Fruit fly (Drosophila melanogaster) whole organism, embryonic: ENCODE results near the gene Trf.

Source experiments
- Adf1 ChIP-seq: fragments of 200-800 bp; sonication (Bioruptor generic); IDR thresholded peaks from 2 replicates; pipeline ENCODE4 v1.3.6; 2022; ENCODE audit warnings: missing biosample characterization, missing genetic modification characterization
- B-H1 ChIP-seq: fragments of 200-800 bp; sonication (Bioruptor generic); IDR thresholded peaks from 3 replicates; pipeline ENCODE4 v1.3.6; 2022; ENCODE audit warnings: missing biosample characterization, missing genetic modification characterization
- C15 ChIP-seq: fragments of 200-800 bp; sonication (Bioruptor generic); IDR thresholded peaks from 3 replicates; pipeline ENCODE4 v1.3.6; 2022; ENCODE audit warnings: missing biosample characterization, missing genetic modification characterization
- CG10147 ChIP-seq: fragments of 200-800 bp; sonication (Bioruptor generic); optimal IDR thresholded peaks from 2 replicates; lab custom pipeline; 2019; ENCODE audit warnings: missing biosample characterization, mild to moderate bottlenecking, missing genetic modification characterization, moderate library complexity
- CG10654 ChIP-seq: fragments of 200-800 bp; sonication (Bioruptor generic); optimal IDR thresholded peaks from 2 replicates; lab custom pipeline; 2016; ENCODE audit warnings: missing biosample characterization, missing genetic modification characterization
- CG10959 ChIP-seq: fragments of 200-800 bp; sonication (Bioruptor generic); IDR thresholded peaks from 2 replicates; pipeline ENCODE4 v1.3.6; 2022; ENCODE audit warnings: missing biosample characterization, missing genetic modification characterization
- CG11398 ChIP-seq: fragments of 200-800 bp; sonication (Bioruptor generic); optimal IDR thresholded peaks from 2 replicates; lab custom pipeline; 2016; ENCODE audit warnings: missing biosample characterization, missing genetic modification characterization
- CG11695 ChIP-seq: fragments of 200-800 bp; sonication (Bioruptor generic); IDR thresholded peaks from 3 replicates; pipeline ENCODE4 v1.3.6; 2022; ENCODE audit warnings: missing biosample characterization, missing genetic modification characterization
- CG12744 ChIP-seq: fragments of 200-800 bp; sonication (Bioruptor generic); optimal IDR thresholded peaks from 2 replicates; lab custom pipeline; 2016; ENCODE audit warnings: missing biosample characterization, missing genetic modification characterization
- CG13624 ChIP-seq: fragments of 200-800 bp; sonication (Bioruptor generic); optimal IDR thresholded peaks from 2 replicates; lab custom pipeline; 2016; ENCODE audit warnings: missing biosample characterization, missing genetic modification characterization
- CG14667 ChIP-seq: fragments of 200-800 bp; sonication (Bioruptor generic); IDR thresholded peaks from 2 replicates; pipeline ENCODE4 v1.3.6; 2022; ENCODE audit warnings: missing biosample characterization, missing genetic modification characterization
- CG16863 ChIP-seq: fragments of 200-800 bp; sonication (Bioruptor generic); optimal IDR thresholded peaks from 3 replicates; lab custom pipeline; 2016; ENCODE audit warnings: missing biosample characterization, missing genetic modification characterization
- CG2129 ChIP-seq: fragments of 200-800 bp; sonication (Bioruptor generic); IDR thresholded peaks from 2 replicates; pipeline ENCODE4 v1.3.6; 2022; ENCODE audit warnings: missing biosample characterization, missing genetic modification characterization; ENCODE audit not compliant: partially characterized antibody
- CG30020 ChIP-seq: fragments of 200-800 bp; optimal IDR thresholded peaks from 2 replicates; lab custom pipeline; 2019; ENCODE audit warnings: missing biosample characterization, mild to moderate bottlenecking, missing genetic modification characterization, moderate library complexity
- CG32772 ChIP-seq: fragments of 200-800 bp; sonication (Bioruptor generic); IDR thresholded peaks from 2 replicates; pipeline ENCODE4 v1.3.6; 2022; ENCODE audit warnings: missing biosample characterization, missing genetic modification characterization
- CG4282 ChIP-seq: fragments of 200-800 bp; sonication (Bioruptor generic); optimal IDR thresholded peaks from 2 replicates; lab custom pipeline; 2016; ENCODE audit warnings: missing biosample characterization, missing genetic modification characterization
- CG7745 ChIP-seq: fragments of 200-800 bp; sonication (Bioruptor generic); optimal IDR thresholded peaks from 2 replicates; lab custom pipeline; 2018; ENCODE audit warnings: missing biosample characterization, mild to moderate bottlenecking, missing genetic modification characterization, moderate library complexity
- CG8359 ChIP-seq: fragments of 200-800 bp; sonication (Bioruptor generic); optimal IDR thresholded peaks from 2 replicates; lab custom pipeline; 2017; ENCODE audit warnings: missing biosample characterization, mild to moderate bottlenecking, missing genetic modification characterization, borderline replicate concordance
- CG9215 ChIP-seq: fragments of 200-800 bp; sonication (Bioruptor generic); IDR thresholded peaks from 2 replicates; pipeline ENCODE4 v1.3.6; 2022; ENCODE audit warnings: missing biosample characterization, missing genetic modification characterization
- CG9876 ChIP-seq: fragments of 200-800 bp; sonication (Bioruptor generic); optimal IDR thresholded peaks from 2 replicates; lab custom pipeline; 2016; ENCODE audit warnings: missing biosample characterization, missing genetic modification characterization
- Dek ChIP-seq: fragments of 200-800 bp; sonication (Bioruptor generic); optimal IDR thresholded peaks from 3 replicates; lab custom pipeline; 2019; ENCODE audit warnings: missing biosample characterization, mild to moderate bottlenecking, missing genetic modification characterization, moderate library complexity
- E2f2 ChIP-seq: fragments of 200-800 bp; sonication (Bioruptor generic); IDR thresholded peaks from 2 replicates; pipeline ENCODE4 v1.3.6; 2022; ENCODE audit warnings: missing biosample characterization, missing genetic modification characterization
- H2.0 ChIP-seq: fragments of 200-800 bp; sonication (Bioruptor generic); IDR thresholded peaks from 2 replicates; pipeline ENCODE4 v1.3.6; 2022; ENCODE audit warnings: missing biosample characterization, missing genetic modification characterization
- Med ChIP-seq: fragments of 200-800 bp; sonication (Bioruptor generic); peaks from one replicate; lab custom pipeline; 2016; ENCODE audit warnings: missing biosample characterization, missing genetic modification characterization, mild to moderate bottlenecking, inconsistent platforms, moderate library complexity
- Myb ChIP-seq: fragments of 200-800 bp; sonication (Bioruptor generic); optimal IDR thresholded peaks from 2 replicates; lab custom pipeline; 2016; ENCODE audit warnings: missing biosample characterization, missing genetic modification characterization
- NC2α ChIP-seq: fragments of 200-800 bp; sonication (Bioruptor generic); optimal IDR thresholded peaks from 2 replicates; lab custom pipeline; 2016; ENCODE audit warnings: missing biosample characterization, missing genetic modification characterization
- Scr ChIP-seq: fragments of 200-800 bp; sonication (Bioruptor generic); IDR thresholded peaks from 2 replicates; pipeline ENCODE4 v1.3.6; 2022; ENCODE audit warnings: missing biosample characterization, missing genetic modification characterization; ENCODE audit not compliant: partially characterized antibody
- YL-1 ChIP-seq: fragments of 200-800 bp; sonication (Bioruptor generic); optimal IDR thresholded peaks from 3 replicates; lab custom pipeline; 2017; ENCODE audit warnings: missing biosample characterization, mild to moderate bottlenecking, missing genetic modification characterization
- abd-A ChIP-seq: fragments of 200-800 bp; sonication (Bioruptor generic); optimal IDR thresholded peaks from 3 replicates; lab custom pipeline; 2019; ENCODE audit warnings: missing biosample characterization, mild to moderate bottlenecking, missing genetic modification characterization, moderate library complexity
- ap ChIP-seq: fragments of 200-800 bp; sonication (Bioruptor generic); IDR thresholded peaks from 2 replicates; pipeline ENCODE4 v1.3.6; 2022; ENCODE audit warnings: missing biosample characterization, missing genetic modification characterization
- caup ChIP-seq: fragments of 200-800 bp; sonication (Bioruptor generic); optimal IDR thresholded peaks from 3 replicates; lab custom pipeline; 2017; ENCODE audit warnings: missing biosample characterization, mild to moderate bottlenecking, missing genetic modification characterization, moderate library complexity; ENCODE audit not compliant: severe bottlenecking
- chn ChIP-seq: fragments of 200-800 bp; sonication (Bioruptor generic); optimal IDR thresholded peaks from 2 replicates; lab custom pipeline; 2016; ENCODE audit warnings: missing biosample characterization, missing genetic modification characterization
- crol ChIP-seq: fragments of 200-800 bp; sonication (Bioruptor generic); IDR thresholded peaks from 2 replicates; pipeline ENCODE4 v1.3.6; 2022; ENCODE audit warnings: missing biosample characterization, missing genetic modification characterization
- dysf ChIP-seq: fragments of 200-800 bp; sonication (Bioruptor generic); IDR thresholded peaks from 3 replicates; pipeline ENCODE4 v1.3.6; 2022; ENCODE audit warnings: missing biosample characterization, missing genetic modification characterization
- emc ChIP-seq: fragments of 200-800 bp; sonication (Bioruptor generic); optimal IDR thresholded peaks from 2 replicates; lab custom pipeline; 2016; ENCODE audit warnings: missing biosample characterization, missing genetic modification characterization
- eyg ChIP-seq: fragments of 200-800 bp; sonication (Bioruptor generic); optimal IDR thresholded peaks from 3 replicates; lab custom pipeline; 2016; ENCODE audit warnings: missing biosample characterization, missing genetic modification characterization
- ftz-f1 ChIP-seq: fragments of 200-800 bp; sonication (Bioruptor generic); optimal IDR thresholded peaks from 2 replicates; lab custom pipeline; 2016; ENCODE audit warnings: missing biosample characterization, missing genetic modification characterization
- gcm2 ChIP-seq: fragments of 200-800 bp; sonication (Bioruptor generic); optimal IDR thresholded peaks from 2 replicates; lab custom pipeline; 2016; ENCODE audit warnings: missing biosample characterization, missing genetic modification characterization
- gfzf ChIP-seq: fragments of 200-800 bp; sonication (Bioruptor generic); optimal IDR thresholded peaks from 2 replicates; lab custom pipeline; 2016; ENCODE audit warnings: missing biosample characterization, mild to moderate bottlenecking, missing genetic modification characterization, moderate library complexity
- hb ChIP-seq: fragments of 200-800 bp; sonication (Bioruptor generic); IDR thresholded peaks from 3 replicates; pipeline ENCODE4 v1.3.6; 2022; ENCODE audit warnings: missing biosample characterization, missing genetic modification characterization; ENCODE audit not compliant: partially characterized antibody
- jigr1 ChIP-seq: fragments of 200-800 bp; sonication (Bioruptor generic); IDR thresholded peaks from 3 replicates; pipeline ENCODE4 v1.3.6; 2022; ENCODE audit warnings: missing biosample characterization, missing genetic modification characterization
- lmd ChIP-seq: fragments of 200-800 bp; sonication (Bioruptor generic); IDR thresholded peaks from 2 replicates; pipeline ENCODE4 v1.3.6; 2022; ENCODE audit warnings: missing biosample characterization, missing genetic modification characterization
- nerfin-1 ChIP-seq: fragments of 200-800 bp; sonication (Bioruptor generic); optimal IDR thresholded peaks from 3 replicates; lab custom pipeline; 2019; ENCODE audit warnings: missing biosample characterization, mild to moderate bottlenecking, missing genetic modification characterization, moderate library complexity
- odd ChIP-seq: fragments of 200-800 bp; sonication (Bioruptor generic); optimal IDR thresholded peaks from 2 replicates; lab custom pipeline; 2017; ENCODE audit warnings: missing biosample characterization, mild to moderate bottlenecking, missing genetic modification characterization
- pb ChIP-seq: fragments of 200-800 bp; sonication (Bioruptor generic); optimal IDR thresholded peaks from 3 replicates; lab custom pipeline; 2016; ENCODE audit warnings: missing biosample characterization, missing genetic modification characterization
- pzg ChIP-seq: fragments of 200-800 bp; sonication (Bioruptor generic); optimal IDR thresholded peaks from 3 replicates; lab custom pipeline; 2018; ENCODE audit warnings: missing biosample characterization, mild to moderate bottlenecking, missing genetic modification characterization, moderate library complexity
- row ChIP-seq: fragments of 200-800 bp; sonication (Bioruptor generic); IDR thresholded peaks from 3 replicates; pipeline ENCODE4 v1.3.6; 2022; ENCODE audit warnings: missing biosample characterization, missing genetic modification characterization
- run ChIP-seq: fragments of 200-800 bp; sonication (Bioruptor generic); optimal IDR thresholded peaks from 3 replicates; lab custom pipeline; 2018; ENCODE audit warnings: missing biosample characterization, mild to moderate bottlenecking, missing genetic modification characterization
- trem ChIP-seq: fragments of 200-800 bp; optimal IDR thresholded peaks from 3 replicates; lab custom pipeline; 2019; ENCODE audit warnings: missing biosample characterization, mild to moderate bottlenecking, missing genetic modification characterization, moderate library complexity
- tx ChIP-seq: fragments of 200-800 bp; sonication (Bioruptor generic); optimal IDR thresholded peaks from 2 replicates; lab custom pipeline; 2016; ENCODE audit warnings: missing biosample characterization, missing genetic modification characterization

Trf gene

DNA sequence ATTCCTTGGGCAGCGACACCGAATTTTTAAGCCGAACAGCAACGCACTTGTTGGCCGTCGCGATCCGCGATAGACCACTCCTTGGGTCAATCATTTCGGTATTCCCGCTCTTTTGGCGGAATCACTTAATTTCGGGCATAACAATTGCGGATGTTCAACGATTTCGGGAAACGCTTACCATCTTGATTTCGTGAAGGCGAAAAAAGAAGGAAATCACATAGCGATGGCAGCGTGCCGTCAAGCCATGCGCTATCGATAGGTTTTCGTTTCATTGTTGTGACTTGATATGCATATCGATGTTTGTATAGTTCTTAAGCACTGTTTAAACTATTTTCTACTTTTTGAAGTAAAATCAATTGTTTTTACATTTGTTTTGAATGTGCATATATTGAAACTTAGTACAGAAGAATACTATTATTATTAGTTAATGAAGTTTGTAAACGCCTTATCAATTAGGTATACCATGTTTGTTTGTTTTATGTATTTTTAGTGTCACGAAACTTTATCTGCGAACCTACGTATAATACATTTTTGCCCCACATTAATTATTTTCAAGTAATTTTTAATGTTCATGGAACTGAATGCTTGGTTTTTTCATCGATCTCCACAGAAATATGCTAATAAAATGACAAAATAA is 29.9 kb upstream of the Trf start, which contains the start of gene RpL36A (continued):
- peak; percentile 75 for TF ChIP-seq pzg
- TF ChIP-seq H2.0 (GFP tag; lab: Robert Waterston, UW): no peak; the same call in 1 of the 2 replicates
- peak; percentile 47 for TF ChIP-seq gcm2 (GFP tag; lab: Kevin White, UChicago)
- TF ChIP-seq Adf1 (GFP tag; lab: Robert Waterston, UW): peak; percentile 22; the same call in 1 of the 2 replicates
- peak; percentile 71 for TF ChIP-seq CG9876 (GFP tag; lab: Kevin White, UChicago)
- no peak; the same call in 2 of the 3 replicates for TF ChIP-seq CG11695 (GFP tag; lab: Robert Waterston, UW)
- TF ChIP-seq ftz-f1 (GFP tag; lab: Kevin White, UChicago): no peak
- TF ChIP-seq eyg (GFP tag; lab: Kevin White, UChicago): peak; percentile 49
- no peak for TF ChIP-seq gfzf (GFP tag; lab: Kevin White, UChicago)
- no peak; the same call in 1 of the 2 replicates for TF ChIP-seq CG10959 (GFP tag; lab: Robert Waterston, UW)
- TF ChIP-seq CG13624 (GFP tag; lab: Kevin White, UChicago): peak; percentile 60
- TF ChIP-seq pb (GFP tag; lab: Kevin White, UChicago): peak; percentile 34
- 0 out of 3 replicates have a peak, but pooled peaks have one; percentile 11 for TF ChIP-seq C15 (GFP tag; lab: Robert Waterston, UW)
- TF ChIP-seq Myb (GFP tag; lab: Kevin White, UChicago): no peak
- TF ChIP-seq jigr1: no peak
- peak; percentile 62 for TF ChIP-seq caup
- TF ChIP-seq CG14667 (GFP tag; lab: Robert Waterston, UW): no peak
- TF ChIP-seq ap (GFP tag; lab: Robert Waterston, UW): no peak
- peak; percentile 87 for TF ChIP-seq Scr (GFP tag; lab: Robert Waterston, UW)
- no peak for TF ChIP-seq run (tag; lab: Kevin White, UChicago)
- TF ChIP-seq Med (GFP tag; lab: Kevin White, UChicago): peak; percentile 94
- TF ChIP-seq hb (GFP tag; lab: Robert Waterston, UW): peak; percentile 84
- peak; percentile 74 for TF ChIP-seq row (GFP tag; lab: Robert Waterston, UW)
- TF ChIP-seq emc: peak; percentile 30
- TF ChIP-seq CG16863 (GFP tag; lab: Kevin White, UChicago): no peak
- no peak for TF ChIP-seq CG9215 (GFP tag; lab: Robert Waterston, UW)
- no peak for TF ChIP-seq CG10147 (GFP tag; lab: Kevin White, UChicago)
- peak; percentile 52 for TF ChIP-seq CG11398 (GFP tag; lab: Kevin White, UChicago)
- peak; percentile 46 for TF ChIP-seq CG12744
- no peak for TF ChIP-seq tx (GFP tag; lab: Kevin White, UChicago)
- TF ChIP-seq E2f2 (GFP tag; lab: Robert Waterston, UW): peak; percentile 50
- TF ChIP-seq trem: peak; percentile 32
- peak; percentile 54 for TF ChIP-seq chn (GFP tag; lab: Kevin White, UChicago)
- peak; percentile 60 for TF ChIP-seq Dek (tag; lab: Kevin White, UChicago)
- TF ChIP-seq B-H1 (GFP tag; lab: Robert Waterston, UW): peak; percentile 27; the same call in 1 of the 3 replicates
- peak; percentile 34 for TF ChIP-seq CG7745
- no peak for TF ChIP-seq odd (GFP tag; lab: Kevin White, UChicago)
- TF ChIP-seq crol (GFP tag; lab: Robert Waterston, UW): no peak
- TF ChIP-seq CG10654 (GFP tag; lab: Kevin White, UChicago): no peak
- TF ChIP-seq dysf (GFP tag; lab: Robert Waterston, UW): peak; percentile 64; the same call in 2 of the 3 replicates
- peak; percentile 33; the same call in 1 of the 2 replicates for TF ChIP-seq CG32772 (GFP tag; lab: Robert Waterston, UW)
- peak; percentile 86 for TF ChIP-seq CG30020 (tag; lab: Kevin White, UChicago)
- TF ChIP-seq CG8359 (GFP tag; lab: Kevin White, UChicago): peak; percentile 53
- TF ChIP-seq YL-1 (GFP tag; lab: Kevin White, UChicago): peak; percentile 91
- TF ChIP-seq abd-A (tag; lab: Kevin White, UChicago): no peak
- peak; percentile 75 for TF ChIP-seq CG2129 (GFP tag; lab: Robert Waterston, UW)
- peak; percentile 60 for TF ChIP-seq CG4282 (GFP tag; lab: Kevin White, UChicago)
- peak; percentile 43; the same call in 1 of the 2 replicates for TF ChIP-seq lmd (GFP tag; lab: Robert Waterston, UW)
- peak; percentile 28 for TF ChIP-seq nerfin-1 (tag; lab: Kevin White, UChicago)
- TF ChIP-seq NC2α: no peak
